Worm (Caenorhabditis elegans) whole organism, young adult: ENCODE results near the gene F02H6.6.

Experiments
- ama-1 ChIP-seq, 3 experiments: fragments of 150-350 bp in 1 of 3; sonication (generic microtip) in 2 of 3; optimal IDR thresholded peaks; 2 replicates each; lab custom pipeline; 2014 to 2018; ENCODE audit warnings: missing biosample characterization in 2 of 3, missing genetic modification characterization in 2 of 3, missing genetic modification reagents in 2 of 3
- die-1 ChIP-seq: sonication (generic microtip); optimal IDR thresholded peaks from 2 replicates; lab custom pipeline; 2016; ENCODE audit warnings: missing genotype, mild to moderate bottlenecking, missing genetic modification characterization, missing compliant biosample characterization
- nhr-90 ChIP-seq: sonication (generic microtip); optimal IDR thresholded peaks from 2 replicates; lab custom pipeline; 2016; ENCODE audit warnings: missing genotype, mild to moderate bottlenecking, missing genetic modification characterization, missing compliant biosample characterization
- snpc-3.4 ChIP-seq: sonication (generic microtip); optimal IDR thresholded peaks from 2 replicates; lab custom pipeline; 2017; ENCODE audit warnings: missing genetic modification characterization, mild to moderate bottlenecking, missing compliant biosample characterization, antibody characterized with exemption, moderate library complexity, missing genotype, missing genetic modification reagents
- unc-62 ChIP-seq: fragments of 150-350 bp; optimal IDR thresholded peaks from 2 replicates; lab custom pipeline; 2014; ENCODE audit warnings: missing biosample characterization, missing genetic modification reagents, missing genetic modification characterization

ce11 chrIV:14249447-14249846, 18.7 kb upstream of the F02H6.6 start:
- TF ChIP-seq unc-62 (GFP tag; lab: Kevin White, UChicago) (no peak), die-1 (tag; lab: Kevin White, UChicago) (no peak), ama-1 (optimal IDR thresholded peaks at IDR 0.05; lab: Kevin White, UChicago) (no peak), ama-1 (GFP tag; optimal IDR thresholded peaks at IDR 0.05; lab: Kevin White, UChicago) (no peak), snpc-3.4 (tag; lab: Kevin White, UChicago) (no peak), nhr-90 (tag; lab: Kevin White, UChicago) (no peak)
